Worm (Caenorhabditis elegans) whole organism, midembryonic: ENCODE results near the gene srx-112.

Experiments used
- T22C8.4 ChIP-seq: fragments of 200-800 bp; sonication (Bioruptor generic); IDR thresholded peaks from 2 replicates; pipeline ENCODE4 v1.3.6; 2022; ENCODE audit warnings: missing genetic modification characterization, missing compliant biosample characterization
- cog-1 ChIP-seq: sonication (generic microtip); optimal IDR thresholded peaks from 2 replicates; lab custom pipeline; 2016; ENCODE audit warnings: missing genetic modification characterization, missing compliant biosample characterization
- flt-1 ChIP-seq: fragments of 200-800 bp; sonication (Bioruptor generic); IDR thresholded peaks from 2 replicates; pipeline ENCODE4 v1.3.6; 2022; ENCODE audit warnings: missing genetic modification characterization, missing compliant biosample characterization
- klf-2 ChIP-seq: fragments of 200-800 bp; sonication (Bioruptor generic); conservative IDR thresholded peaks from 2 replicates; pipeline ENCODE4 v1.3.6; 2022; ENCODE audit warnings: missing genetic modification reagents, missing genetic modification characterization, missing compliant biosample characterization
- med-1 ChIP-seq: sonication (generic microtip); optimal IDR thresholded peaks from 2 replicates; lab custom pipeline; 2017; ENCODE audit warnings: missing genetic modification characterization, mild to moderate bottlenecking, missing compliant biosample characterization, antibody characterized with exemption, missing genetic modification reagents; ENCODE audit not compliant: insufficient read depth
- ref-1 ChIP-seq: fragments of 200-800 bp; sonication (Bioruptor generic); conservative IDR thresholded peaks from 2 replicates; pipeline ENCODE4 v1.3.6; 2022; ENCODE audit warnings: missing genetic modification reagents, missing genetic modification characterization, missing compliant biosample characterization
- tab-1 ChIP-seq: fragments of 200-800 bp; sonication (Bioruptor generic); IDR thresholded peaks from 2 replicates; pipeline ENCODE4 v1.3.6; 2022; ENCODE audit warnings: missing genetic modification characterization, missing compliant biosample characterization
- ztf-23 ChIP-seq: fragments of 200-800 bp; sonication (Bioruptor generic); IDR thresholded peaks from 2 replicates; pipeline ENCODE4 v1.3.6; 2022; ENCODE audit warnings: missing genetic modification reagents, missing genetic modification characterization, missing compliant biosample characterization
- ztf-29 ChIP-seq: fragments of 200-800 bp; sonication (Bioruptor generic); IDR thresholded peaks from 2 replicates; pipeline ENCODE4 v1.3.6; 2022; ENCODE audit warnings: missing genetic modification reagents, missing genetic modification characterization, missing compliant biosample characterization

srx-112 gene

DNA sequence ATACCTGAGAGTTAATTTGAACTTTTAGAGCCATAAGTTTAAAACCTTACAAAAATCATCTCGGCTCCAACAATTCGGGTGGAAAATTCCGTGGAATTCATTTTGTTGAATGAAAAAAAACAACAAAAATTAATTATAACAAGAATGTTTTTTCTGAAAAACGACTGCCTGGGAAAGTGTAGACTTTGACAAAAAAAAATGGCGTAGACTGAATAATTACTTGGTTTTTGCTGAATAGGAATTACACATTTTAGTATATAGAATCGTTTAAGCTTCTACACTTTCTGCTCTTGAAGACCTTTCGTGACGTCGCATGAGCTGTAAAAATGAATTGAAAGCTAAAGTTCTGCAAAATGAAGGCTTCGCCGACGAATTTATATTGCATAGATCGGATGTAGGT, at the start of gene srx-112:
Gene srx-112 (minus strand): TSS at position 101 of the 400 bp plus-strand sequence.
- TF ChIP-seq T22C8.4 (no peak), ztf-23 (GFP tag; lab: Robert Waterston, UW) (no peak), ztf-29 (GFP tag; lab: Robert Waterston, UW) (no peak), cog-1 (no peak), tab-1 (GFP tag; lab: Robert Waterston, UW) (no peak)

DNA sequence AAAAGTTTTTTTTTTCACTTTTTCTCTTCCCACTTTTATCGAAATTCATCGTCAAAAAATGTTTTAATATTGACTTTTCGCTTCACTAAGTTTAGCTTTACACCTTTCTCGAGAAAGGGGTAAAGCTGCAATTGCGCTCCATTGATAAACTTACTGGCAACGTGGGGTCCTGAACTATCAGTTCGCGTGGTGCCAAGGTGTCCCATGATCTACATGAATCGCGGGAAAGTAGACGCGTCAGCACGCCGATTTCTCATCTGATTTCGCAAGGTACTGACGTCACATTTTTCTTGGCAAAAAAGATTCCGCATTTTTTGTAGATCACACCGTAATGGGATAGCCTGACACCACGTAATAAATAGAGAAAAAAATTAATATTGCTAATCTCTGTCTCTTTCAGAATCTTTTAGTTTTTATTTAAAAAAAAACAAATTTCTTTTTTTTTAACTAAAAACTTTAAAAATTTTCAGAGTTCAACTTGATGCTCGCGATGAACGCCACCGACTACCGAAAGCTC, 47.5 kb upstream of the srx-112 start, which contains the start of gene lido-15:
Gene lido-15 (plus strand): TSS at position 467 of the 517 bp plus-strand sequence.
- TF ChIP-seq ztf-23 (GFP tag; lab: Robert Waterston, UW) (no peak), flt-1 (GFP tag; lab: Robert Waterston, UW) (no peak), ztf-29 (GFP tag; lab: Robert Waterston, UW) (no peak), klf-2 (GFP tag; lab: Robert Waterston, UW) (no peak), cog-1 (no peak), T22C8.4 (no peak), ref-1 (no peak), med-1 (GFP tag; lab: Kevin White, UChicago) (no peak), tab-1 (GFP tag; lab: Robert Waterston, UW) (no peak)

DNA sequence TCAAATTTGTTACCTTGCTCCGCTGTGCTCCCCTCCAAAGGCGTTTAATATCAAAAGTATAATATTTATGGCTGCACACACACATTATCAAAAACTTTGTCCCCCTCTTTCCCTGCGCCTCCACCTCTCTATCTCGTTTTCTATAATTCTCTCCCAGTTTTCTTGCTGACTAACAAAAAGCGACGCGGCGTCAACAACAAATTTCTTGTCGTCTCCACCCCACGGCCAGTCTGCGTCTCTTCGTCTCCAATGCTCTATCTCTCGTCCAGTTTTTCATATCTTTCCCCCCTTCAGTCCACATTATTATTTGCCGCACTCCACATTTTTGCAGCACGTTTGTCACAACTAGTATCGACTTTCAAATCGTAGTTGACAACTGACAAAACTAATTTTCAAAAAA, 46.2 kb upstream of the srx-112 start:
- TF ChIP-seq med-1 (GFP tag; lab: Kevin White, UChicago) (no peak), cog-1 (peak; percentile 54)

DNA sequence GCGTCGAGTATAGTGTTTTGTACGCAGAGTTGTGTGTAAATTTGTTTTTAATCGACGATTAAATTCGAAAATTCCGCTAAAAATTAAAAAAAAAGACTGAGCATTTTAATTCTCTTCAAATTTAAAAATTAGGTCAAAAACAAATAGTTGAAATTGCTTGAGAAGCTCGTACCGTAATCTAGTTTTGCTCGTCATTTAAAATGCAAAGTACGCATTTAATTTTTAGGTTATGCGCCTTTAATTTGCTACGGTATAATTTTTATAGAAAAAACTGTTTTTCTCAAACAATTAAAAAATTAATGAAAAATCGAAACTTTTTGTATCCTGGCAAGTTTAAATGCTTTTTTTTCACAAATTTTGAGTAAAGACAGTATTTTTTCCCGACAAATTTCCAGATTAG, 44.3 kb upstream of the srx-112 start:
- TF ChIP-seq ztf-23 (GFP tag; lab: Robert Waterston, UW): no peak
- TF ChIP-seq med-1 (GFP tag; lab: Kevin White, UChicago): no peak
- TF ChIP-seq ref-1: no peak
- TF ChIP-seq tab-1 (GFP tag; lab: Robert Waterston, UW): no peak
- TF ChIP-seq klf-2 (GFP tag; lab: Robert Waterston, UW): no peak
- TF ChIP-seq cog-1: no peak
- TF ChIP-seq flt-1 (GFP tag; lab: Robert Waterston, UW): no peak
- no peak for TF ChIP-seq T22C8.4
- TF ChIP-seq ztf-29 (GFP tag; lab: Robert Waterston, UW): no peak

DNA sequence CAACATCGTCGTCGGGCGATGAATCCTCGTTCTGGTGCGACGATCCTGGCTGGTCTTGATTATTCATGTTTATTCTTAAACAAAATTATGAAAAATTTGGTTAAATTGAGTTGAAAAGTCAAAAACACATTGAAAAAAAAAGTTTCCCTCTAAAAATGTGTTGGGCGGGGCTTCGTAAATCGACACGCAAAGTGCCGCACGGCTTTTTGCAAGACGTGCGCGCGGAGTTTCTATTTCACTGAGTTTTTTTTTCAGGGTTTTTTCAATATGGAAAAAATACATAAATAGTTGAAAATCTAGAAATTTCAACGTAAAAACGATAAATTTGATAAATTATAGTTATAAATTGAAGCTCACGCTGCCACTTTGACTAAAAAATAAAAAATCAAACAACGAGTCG, 43.7 kb upstream of the srx-112 start, which contains the start of gene F54D10.5:
Gene F54D10.5 (minus strand): TSS at position 74 of the 400 bp plus-strand sequence.
- TF ChIP-seq med-1 (GFP tag; lab: Kevin White, UChicago): peak; percentile 65
- TF ChIP-seq klf-2 (GFP tag; lab: Robert Waterston, UW): no peak
- no peak for TF ChIP-seq ztf-29 (GFP tag; lab: Robert Waterston, UW)
- TF ChIP-seq cog-1: no peak
- no peak for TF ChIP-seq tab-1 (GFP tag; lab: Robert Waterston, UW)
- TF ChIP-seq ref-1: no peak
- 0 out of 2 replicates have a peak, but pooled peaks have one; percentile 18 for TF ChIP-seq flt-1 (GFP tag; lab: Robert Waterston, UW)
- no peak for TF ChIP-seq T22C8.4
- TF ChIP-seq ztf-23 (GFP tag; lab: Robert Waterston, UW): peak; percentile 50; the same call in 1 of the 2 replicates

DNA sequence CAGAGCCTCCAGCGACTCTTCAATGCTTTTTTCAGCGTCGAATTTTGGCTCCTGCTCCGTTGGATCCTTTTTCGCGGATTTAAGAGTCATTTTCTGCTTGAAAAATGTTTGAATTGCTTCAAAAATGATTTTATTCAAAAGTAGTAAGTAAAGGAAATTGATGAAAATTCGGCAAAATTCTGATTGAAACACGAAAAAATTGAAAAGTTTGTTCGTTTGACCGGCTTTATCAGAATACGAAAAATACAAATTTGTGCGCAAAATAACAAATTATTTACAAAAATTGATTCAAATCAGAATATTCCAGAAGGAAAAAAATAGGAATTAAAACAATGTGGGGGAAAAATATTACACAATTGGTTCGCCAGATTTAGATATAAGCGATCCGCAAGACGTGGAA, 42.6 kb upstream of the srx-112 start, which contains the start of gene F54D10.4:
Gene F54D10.4 (minus strand): TSS at position 101 of the 400 bp plus-strand sequence.
- TF ChIP-seq klf-2 (GFP tag; lab: Robert Waterston, UW) (no peak), cog-1 (no peak), ztf-29 (GFP tag; lab: Robert Waterston, UW) (no peak), ztf-23 (GFP tag; lab: Robert Waterston, UW) (no peak), med-1 (GFP tag; lab: Kevin White, UChicago) (no peak), flt-1 (GFP tag; lab: Robert Waterston, UW) (no peak), ref-1 (no peak), tab-1 (GFP tag; lab: Robert Waterston, UW) (no peak), T22C8.4 (no peak)

DNA sequence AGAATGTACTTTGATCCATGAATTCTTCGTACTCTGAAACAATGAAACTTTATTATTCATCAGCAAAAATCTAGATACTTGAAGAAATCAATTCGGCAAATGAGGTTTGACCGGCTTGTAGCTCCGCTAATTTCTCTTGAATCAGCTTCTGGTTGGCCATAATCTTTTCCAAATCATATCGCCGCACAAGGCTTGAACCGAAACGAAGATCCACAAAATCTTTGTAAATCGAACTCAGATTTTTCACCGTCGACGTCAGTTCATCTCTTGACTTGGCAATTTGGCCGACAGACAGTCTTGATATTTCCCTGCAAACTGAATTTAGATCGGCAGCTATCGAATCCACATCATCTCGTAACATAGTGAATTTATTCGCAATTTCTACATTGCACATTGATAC, 41.1 kb upstream of the srx-112 start:
- TF ChIP-seq ztf-23 (GFP tag; lab: Robert Waterston, UW): no peak
- TF ChIP-seq flt-1 (GFP tag; lab: Robert Waterston, UW): no peak
- TF ChIP-seq med-1 (GFP tag; lab: Kevin White, UChicago): no peak
- TF ChIP-seq klf-2 (GFP tag; lab: Robert Waterston, UW): no peak
- no peak for TF ChIP-seq tab-1 (GFP tag; lab: Robert Waterston, UW)
- no peak for TF ChIP-seq T22C8.4
- TF ChIP-seq ztf-29 (GFP tag; lab: Robert Waterston, UW): no peak
- TF ChIP-seq cog-1: no peak
- TF ChIP-seq ref-1: no peak

DNA sequence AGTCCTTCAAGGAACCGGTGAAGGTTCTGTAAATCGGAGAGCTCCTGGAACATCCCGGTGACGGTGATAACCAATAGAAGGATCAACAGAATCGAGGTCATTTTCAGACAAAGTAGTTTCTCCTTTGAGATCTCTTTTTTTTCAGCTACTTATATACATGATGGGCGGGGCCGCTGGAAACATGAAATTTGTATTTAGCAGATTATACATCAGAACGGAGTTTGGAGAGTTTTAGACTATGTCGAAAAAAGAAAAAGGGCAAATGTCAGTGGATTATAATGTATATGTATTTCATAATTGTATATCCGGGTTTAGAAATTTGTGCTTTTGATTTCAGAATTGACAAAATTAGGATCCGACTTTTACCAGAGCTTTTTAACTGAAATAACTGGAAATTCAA, 38.8 kb upstream of the srx-112 start, which contains the start of gene ins-32:
Gene ins-32 (minus strand): TSS at position 101 of the 400 bp plus-strand sequence.
- TF ChIP-seq med-1 (GFP tag; lab: Kevin White, UChicago): no peak
- no peak for TF ChIP-seq tab-1 (GFP tag; lab: Robert Waterston, UW)
- TF ChIP-seq ztf-23 (GFP tag; lab: Robert Waterston, UW): no peak
- no peak for TF ChIP-seq ztf-29 (GFP tag; lab: Robert Waterston, UW)
- TF ChIP-seq ref-1: no peak
- TF ChIP-seq cog-1: no peak
- TF ChIP-seq T22C8.4: no peak
- no peak for TF ChIP-seq flt-1 (GFP tag; lab: Robert Waterston, UW)

DNA sequence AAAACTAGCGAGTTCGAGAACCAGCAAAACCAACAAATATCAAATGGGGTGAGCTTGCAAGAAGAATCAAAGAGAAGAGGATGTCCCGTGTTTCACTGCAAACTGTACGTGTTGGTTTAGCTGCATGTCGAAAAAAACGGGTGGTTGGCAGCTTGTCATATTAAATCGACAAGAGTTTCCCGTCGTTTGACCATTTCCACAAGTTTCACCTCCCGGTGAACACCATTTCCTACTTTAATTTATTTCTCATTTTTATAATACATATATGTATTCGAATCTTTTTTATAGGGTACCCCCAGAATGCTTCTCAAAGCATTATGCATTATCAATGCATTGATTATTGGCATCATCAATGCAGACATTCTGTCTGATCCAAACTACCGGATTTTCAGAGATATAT, 30.9 kb upstream of the srx-112 start, which contains the start of gene Y8A9A.2:
Gene Y8A9A.2 (plus strand): TSS at position 301 of the 400 bp plus-strand sequence.
- TF ChIP-seq ztf-29 (GFP tag; lab: Robert Waterston, UW): no peak
- no peak for TF ChIP-seq ref-1
- TF ChIP-seq cog-1: no peak
- TF ChIP-seq flt-1 (GFP tag; lab: Robert Waterston, UW): no peak
- TF ChIP-seq ztf-23 (GFP tag; lab: Robert Waterston, UW): no peak
- TF ChIP-seq klf-2 (GFP tag; lab: Robert Waterston, UW): no peak
- no peak for TF ChIP-seq tab-1 (GFP tag; lab: Robert Waterston, UW)

DNA sequence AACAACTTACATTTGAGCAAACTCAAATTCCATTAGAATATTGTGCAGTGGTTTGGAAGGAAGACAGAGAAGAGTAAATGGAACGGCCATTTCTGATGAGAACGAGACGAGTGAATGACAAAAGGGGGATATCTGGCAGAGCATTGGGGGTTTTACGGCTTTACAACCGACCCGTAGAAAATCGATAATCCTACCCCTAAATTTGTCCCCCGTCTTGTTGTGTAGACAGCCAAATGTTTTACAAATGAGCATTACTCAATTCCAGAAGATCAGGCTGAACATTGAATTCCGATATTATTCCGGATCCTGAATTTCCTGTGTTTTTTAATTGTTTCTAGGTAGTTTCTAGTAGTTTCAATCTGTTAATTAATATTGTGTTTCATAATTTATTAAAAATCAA, 28.9 kb upstream of the srx-112 start, which contains the start of gene fbxb-99:
Gene fbxb-99 (minus strand): TSS at position 101 of the 400 bp plus-strand sequence.
- TF ChIP-seq ref-1 (no peak), tab-1 (GFP tag; lab: Robert Waterston, UW) (no peak), cog-1 (no peak), ztf-23 (GFP tag; lab: Robert Waterston, UW) (no peak), flt-1 (GFP tag; lab: Robert Waterston, UW) (no peak), ztf-29 (GFP tag; lab: Robert Waterston, UW) (no peak), med-1 (GFP tag; lab: Kevin White, UChicago) (no peak), klf-2 (GFP tag; lab: Robert Waterston, UW) (no peak)
